Worm (Caenorhabditis elegans): ENCODE data around the gene mma-1.

ce11 chrV:12590601-12591000, 5.5 kb downstream of the mma-1 start, which contains the start of gene ttr-43:
- TF ChIP-seq R02D3.7 (tag; optimal IDR thresholded peaks at IDR 0.05), result no peak
- no peak for TF ChIP-seq mdt-29 (GFP tag; IDR thresholded peaks at IDR 0.05)
- TF ChIP-seq lsy-2 (tag; optimal IDR thresholded peaks at IDR 0.05), result no peak
- no peak for TF ChIP-seq madf-5 (GFP tag; IDR thresholded peaks at IDR 0.05)
- TF ChIP-seq pqm-1 (tag; optimal IDR thresholded peaks at IDR 0.05), result no peak
- TF ChIP-seq nhr-237 (tag; optimal IDR thresholded peaks at IDR 0.05), result no peak
- TF ChIP-seq pha-4 (GFP tag; IDR thresholded peaks at IDR 0.05), result no peak
- TF ChIP-seq pha-4 (tag; optimal IDR thresholded peaks at IDR 0.05), result no peak
- no peak for TF ChIP-seq ama-1 (optimal IDR thresholded peaks at IDR 0.05)
- no peak for TF ChIP-seq mep-1 (tag; optimal IDR thresholded peaks at IDR 0.05)
- TF ChIP-seq lin-29 (GFP tag; IDR thresholded peaks at IDR 0.05), result no peak
- no peak for TF ChIP-seq nhr-11 (tag; optimal IDR thresholded peaks at IDR 0.05)

Measured in whole organism, L4 larva.